Worm (Caenorhabditis elegans) whole organism, L2 larva: ENCODE results near the gene ZK673.6.

Source experiments
- F13H6.1 ChIP-seq: sonication (generic microtip); optimal IDR thresholded peaks from 2 replicates; lab custom pipeline; 2016; ENCODE audit warnings: missing genetic modification characterization, missing compliant biosample characterization
- ama-1 ChIP-seq: fragments of 150-350 bp; optimal IDR thresholded peaks from 2 replicates; lab custom pipeline; 2018; ENCODE audit warnings: inconsistent platforms
- egl-27 ChIP-seq: sonication (generic microtip); optimal IDR thresholded peaks from 3 replicates; lab custom pipeline; 2017; ENCODE audit warnings: missing biosample characterization, missing genetic modification reagents, missing genetic modification characterization
- elt-1 ChIP-seq: fragments of 150-350 bp; optimal IDR thresholded peaks from 2 replicates; lab custom pipeline; 2014; ENCODE audit warnings: missing biosample characterization, missing genetic modification characterization
- lsy-2 ChIP-seq, 2 experiments: fragments of 150-350 bp in 1 of 2; sonication (generic microtip) in 1 of 2; optimal IDR thresholded peaks; 2 replicates each; lab custom pipeline; 2014 to 2017; ENCODE audit warnings: missing biosample characterization in 2 of 2, missing genetic modification characterization in 2 of 2
- mdl-1 ChIP-seq, 2 experiments: fragments of 150-350 bp in 1 of 2; sonication (generic microtip) in 1 of 2; optimal IDR thresholded peaks; 2 replicates each; lab custom pipeline; 2017; ENCODE audit warnings: missing biosample characterization in 2 of 2, missing genetic modification characterization in 2 of 2
- nhr-10 ChIP-seq: sonication (generic microtip); optimal IDR thresholded peaks from 2 replicates; lab custom pipeline; 2017; ENCODE audit warnings: missing biosample characterization, missing genetic modification characterization
- nhr-12 ChIP-seq: fragments of 150-350 bp; optimal IDR thresholded peaks from 2 replicates; lab custom pipeline; 2014; ENCODE audit warnings: missing biosample characterization, missing genetic modification characterization
- nhr-237 ChIP-seq: fragments of 150-350 bp; optimal IDR thresholded peaks from 2 replicates; lab custom pipeline; 2014; ENCODE audit warnings: missing biosample characterization, missing genetic modification characterization
- unc-39 ChIP-seq: fragments of 150-350 bp; optimal IDR thresholded peaks from 2 replicates; lab custom pipeline; 2014; ENCODE audit warnings: missing biosample characterization, missing genetic modification characterization
- unc-62 ChIP-seq: fragments of 150-350 bp; optimal IDR thresholded peaks from 2 replicates; lab custom pipeline; 2014; ENCODE audit warnings: missing biosample characterization, missing genetic modification reagents, missing genetic modification characterization
- zag-1 ChIP-seq: fragments of 150-350 bp; optimal IDR thresholded peaks from 2 replicates; lab custom pipeline; 2014; ENCODE audit warnings: missing biosample characterization, missing genetic modification characterization
- ztf-1 ChIP-seq: fragments of 200-800 bp; sonication (Bioruptor generic); conservative IDR thresholded peaks from 2 replicates; pipeline ENCODE4 v1.3.6; 2022; ENCODE audit warnings: missing genetic modification characterization, missing compliant biosample characterization
- ztf-11 ChIP-seq: sonication (generic microtip); optimal IDR thresholded peaks from 2 replicates; lab custom pipeline; 2017; ENCODE audit warnings: missing biosample characterization, missing genetic modification characterization

DNA sequence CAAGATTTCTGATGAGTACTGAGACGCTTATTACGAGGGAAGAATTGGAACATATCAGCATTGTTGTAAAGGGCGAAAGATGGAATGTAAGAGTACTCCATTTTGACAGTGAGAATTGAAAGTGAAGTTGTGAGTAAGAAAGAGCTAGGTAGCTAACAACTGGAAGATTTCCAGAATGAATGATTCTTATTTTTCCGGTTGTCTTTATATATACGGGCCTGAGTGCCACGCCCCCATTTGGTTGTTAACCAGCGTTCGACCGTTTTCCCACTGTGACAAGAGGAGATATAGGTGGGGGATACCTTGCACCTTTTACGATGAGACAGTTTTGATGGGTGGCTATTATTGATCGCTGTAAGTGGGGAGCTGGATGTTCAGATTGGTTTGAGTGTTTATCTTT, 7.1 kb upstream of the ZK673.6 start, which contains the start of gene ZK666.1:
- TF ChIP-seq mdl-1 (tag; optimal IDR thresholded peaks at IDR 0.05; lab: Kevin White, UChicago), result no peak
- TF ChIP-seq ztf-1 (GFP tag; lab: Robert Waterston, UW), result no peak
- TF ChIP-seq elt-1 (tag; lab: Kevin White, UChicago), result no peak
- no peak for TF ChIP-seq F13H6.1 (tag; lab: Kevin White, UChicago)
- TF ChIP-seq ama-1, result no peak
- TF ChIP-seq nhr-12 (tag; lab: Kevin White, UChicago), result no peak
- TF ChIP-seq unc-62, result no peak
- TF ChIP-seq lsy-2 (tag; optimal IDR thresholded peaks at IDR 0.05; lab: Kevin White, UChicago), result no peak
- no peak for TF ChIP-seq egl-27 (tag; lab: Kevin White, UChicago)
- TF ChIP-seq ztf-11 (tag; lab: Kevin White, UChicago), result no peak
- TF ChIP-seq nhr-237, result no peak
- TF ChIP-seq unc-39 (tag; lab: Kevin White, UChicago), result no peak
- no peak for TF ChIP-seq zag-1 (tag; lab: Kevin White, UChicago)
- TF ChIP-seq nhr-10 (tag; lab: Kevin White, UChicago), result no peak
